Worm (Caenorhabditis elegans): ENCODE data around the gene Y76B12C.3.

ce11 chrIV:1997762-1998161 lies 24.3 kb downstream of the Y76B12C.3 start:
- TF ChIP-seq med-1 (GFP tag; optimal IDR thresholded peaks at IDR 0.05; ENCODE audit: insufficient read depth) (no peak), flt-1 (GFP tag; IDR thresholded peaks at IDR 0.05) (no peak), cog-1 (tag; optimal IDR thresholded peaks at IDR 0.05) (no peak), tab-1 (GFP tag; IDR thresholded peaks at IDR 0.05) (no peak), ref-1 (GFP tag; conservative IDR thresholded peaks at IDR 0.05) (no peak), klf-2 (GFP tag; conservative IDR thresholded peaks at IDR 0.05) (no peak), ztf-29 (GFP tag; IDR thresholded peaks at IDR 0.05) (no peak), T22C8.4 (GFP tag; IDR thresholded peaks at IDR 0.05) (no peak), ztf-23 (GFP tag; IDR thresholded peaks at IDR 0.05) (no peak)
